Fruit fly (Drosophila melanogaster): ENCODE results near the gene yip7.

yip7 gene

DNA sequence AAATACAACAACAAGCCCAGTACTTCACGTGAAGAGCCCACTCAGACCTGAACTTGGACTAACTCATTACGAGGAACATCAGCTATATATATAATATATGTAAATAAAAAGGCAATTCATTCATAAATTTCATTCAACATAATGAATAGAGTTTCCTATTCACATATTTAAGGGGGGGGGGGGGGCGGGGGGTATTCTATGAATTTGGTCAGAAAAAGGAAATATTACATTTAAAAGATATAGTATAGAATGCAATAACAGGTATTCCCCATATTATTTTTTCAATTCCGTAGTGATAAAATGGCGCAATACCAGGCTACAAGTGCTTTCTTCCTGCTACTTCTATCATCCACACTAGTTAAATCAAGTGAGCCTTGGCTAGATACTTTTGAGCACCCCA is 1.8 kb downstream of the yip7 start, which contains the start of gene CG6462:
CG6462 (plus strand) TSS at position 301 of the 400 bp plus-strand sequence.
- no peak for TF ChIP-seq noc (tag; optimal IDR thresholded peaks at IDR 0.05)

DNA sequence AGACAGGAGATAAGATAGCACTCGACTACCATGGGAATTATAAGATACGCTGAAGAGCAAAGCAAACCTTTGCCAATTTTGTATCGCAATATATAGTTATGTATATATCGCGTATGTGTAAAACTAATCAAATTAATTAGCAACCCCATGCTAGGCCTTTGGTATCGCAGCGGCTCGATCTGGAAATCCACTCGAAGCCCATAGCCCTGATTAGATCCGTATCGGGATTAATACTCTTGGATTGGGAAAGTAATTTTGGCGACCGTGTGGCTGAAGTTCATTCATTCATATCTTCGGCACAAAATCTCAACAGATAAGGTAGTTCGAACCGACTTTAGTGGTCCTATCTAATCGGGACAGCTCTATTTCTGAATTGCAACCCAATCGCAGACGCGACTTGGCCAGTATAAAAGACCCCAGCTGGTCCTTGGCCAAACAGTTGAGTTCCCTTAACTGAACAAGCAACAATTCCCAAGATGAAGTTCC is 3.7 kb downstream of the yip7 start, which contains the start of gene Jon65Aiv:
Jon65Aiv (plus strand) TSS at position 436 of the 486 bp plus-strand sequence.
- peak; percentile 62 for TF ChIP-seq noc (tag; optimal IDR thresholded peaks at IDR 0.05)

- peak; percentile 74 for TF ChIP-seq noc (tag; optimal IDR thresholded peaks at IDR 0.05)
Observed at dm6 chr3L:6050230-6050807, 15.3 kb downstream of the yip7 start, which contains the start of gene Jon65Aiii. Jon65Aiii (plus strand) TSS chr3L:6050757.

- TF ChIP-seq noc (tag; optimal IDR thresholded peaks at IDR 0.05): peak; percentile 5
Observed at dm6 chr3L:6052021-6052420, 17.0 kb downstream of the yip7 start, which contains the start of gene Jon65Aii. Jon65Aii (plus strand) TSS chr3L:6052321.

- TF ChIP-seq noc (tag; optimal IDR thresholded peaks at IDR 0.05): peak; percentile 29
Observed at dm6 chr3L:6054343-6054742, 19.3 kb downstream of the yip7 start, which contains the start of gene Jon65Ai. Jon65Ai (minus strand) TSS chr3L:6054443.

DNA sequence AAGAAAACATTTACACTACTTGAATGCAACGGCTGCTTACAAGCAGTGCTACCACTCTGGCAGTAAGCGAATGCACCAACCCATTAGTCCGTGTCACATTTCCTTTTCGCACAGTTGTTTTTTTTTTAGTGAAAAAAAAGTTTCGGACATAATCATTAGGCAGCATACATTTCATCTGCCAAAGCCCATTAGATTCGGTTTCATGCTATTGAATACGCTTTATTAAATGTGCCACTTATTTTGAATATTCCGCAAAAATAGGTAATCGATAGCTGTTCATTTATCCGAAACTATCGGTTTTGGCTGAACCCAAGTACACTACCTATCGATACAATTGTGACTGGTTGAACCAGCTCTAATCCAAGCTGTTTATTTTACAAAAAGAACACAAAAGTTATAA is 19.8 kb downstream of the yip7 start, which contains the start of gene tant:
tant (plus strand) TSS at position 334 of the 400 bp plus-strand sequence.
- TF ChIP-seq noc (tag; optimal IDR thresholded peaks at IDR 0.05): no peak

- TF ChIP-seq noc (tag; optimal IDR thresholded peaks at IDR 0.05): no peak
Observed at dm6 chr3L:6059062-6059708, 24.2 kb downstream of the yip7 start, which contains the start of gene CG6592. CG6592 (plus strand) TSS chr3L:6059658.

- TF ChIP-seq noc (tag; optimal IDR thresholded peaks at IDR 0.05): peak; percentile 24
Observed at dm6 chr3L:6062860-6063607, 28.0 kb downstream of the yip7 start, which contains the start of gene CG10472. CG10472 (minus strand) TSS chr3L:6062910.

DNA sequence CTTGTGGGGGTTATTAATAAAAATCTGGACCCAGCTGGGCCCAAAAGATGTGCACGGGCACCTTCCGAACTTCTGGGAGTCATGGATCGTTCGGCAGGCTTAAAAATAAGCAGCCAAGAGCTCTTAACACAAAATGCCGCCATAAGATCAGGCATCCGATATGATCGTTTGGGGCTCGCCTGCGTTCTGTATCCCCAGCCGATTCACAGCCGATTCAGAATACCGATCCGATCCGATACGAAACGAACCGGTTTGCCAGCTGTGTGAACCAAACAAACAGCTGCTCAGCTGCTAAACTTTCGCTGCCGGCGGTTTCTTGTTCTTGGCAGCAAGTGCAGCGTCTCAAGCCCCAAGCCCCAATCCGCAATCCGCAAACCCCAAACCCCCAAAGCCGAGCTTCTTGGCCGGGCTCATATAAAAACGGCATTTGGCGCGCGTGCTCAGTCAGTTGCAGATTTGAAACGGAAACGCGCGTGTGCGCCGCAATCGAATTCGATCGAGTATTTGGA is 30.9 kb downstream of the yip7 start, which contains the start of gene CG42269:
CG42269 (plus strand) TSS at position 416 of the 509 bp plus-strand sequence.
- TF ChIP-seq noc (tag; optimal IDR thresholded peaks at IDR 0.05): no peak

DNA sequence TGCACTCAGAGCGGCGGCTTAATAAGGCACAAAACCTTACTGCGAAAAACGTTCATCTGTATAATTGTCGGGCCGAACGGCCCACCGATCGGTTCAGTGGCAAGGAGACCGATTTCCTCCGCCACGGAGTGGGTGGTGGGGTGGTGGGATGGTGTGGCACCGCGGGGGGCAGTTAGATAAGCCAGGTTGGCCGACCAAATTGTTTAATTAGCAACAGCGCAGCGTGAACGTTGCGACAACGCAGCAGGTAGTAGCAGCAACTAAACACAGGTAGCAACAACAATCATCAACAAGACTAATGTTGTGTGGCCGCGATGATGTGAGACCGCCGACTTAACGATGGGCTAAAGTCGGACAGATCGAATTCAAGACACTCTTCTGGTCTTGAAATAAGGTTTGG is 33.2 kb downstream of the yip7 start:
- no peak for TF ChIP-seq noc (tag; optimal IDR thresholded peaks at IDR 0.05)

dm6 chr3L:6070119-6070518 is 35.1 kb downstream of the yip7 start:
- no peak for TF ChIP-seq noc (tag; optimal IDR thresholded peaks at IDR 0.05)

DNA sequence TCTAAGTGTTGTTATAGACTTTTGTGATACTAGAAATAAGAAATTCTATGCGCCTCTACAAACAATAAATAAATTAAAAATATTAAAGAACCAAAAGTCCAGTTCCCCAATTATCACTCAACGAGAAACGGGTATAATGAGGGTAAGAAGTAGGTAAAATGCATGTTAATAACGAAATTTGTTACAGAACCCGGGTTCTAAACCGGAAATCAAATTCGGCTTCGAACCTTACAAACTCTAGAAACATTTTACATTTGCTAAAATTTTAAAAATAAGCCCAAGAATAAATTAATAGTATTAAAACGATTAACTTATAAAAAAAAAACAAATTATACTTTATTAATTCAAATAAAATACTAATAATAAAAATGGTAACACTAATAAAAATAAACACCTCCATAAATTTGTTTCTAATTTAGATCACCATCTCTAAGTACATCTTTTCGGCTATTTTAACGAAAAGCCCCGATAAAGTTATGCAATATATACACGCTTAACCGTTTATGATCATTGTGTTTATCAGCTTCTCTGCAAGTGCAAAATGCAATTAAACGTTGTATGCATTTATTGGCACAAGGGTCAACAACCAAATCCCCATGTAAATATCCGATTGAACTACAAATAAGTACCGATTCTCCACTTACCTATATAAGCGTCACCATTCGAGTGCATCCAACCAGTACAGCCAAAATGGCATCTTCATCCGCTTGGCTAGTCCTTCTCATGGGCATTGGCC is 36.6 kb downstream of the yip7 start, which contains the start of gene CG6602:
CG6602 (plus strand) TSS at position 686 of the 736 bp plus-strand sequence.
- no peak for TF ChIP-seq noc (tag; optimal IDR thresholded peaks at IDR 0.05)

- TF ChIP-seq noc (tag; optimal IDR thresholded peaks at IDR 0.05): peak; percentile 60
Observed at dm6 chr3L:6074975-6075692, 40.1 kb downstream of the yip7 start, which contains the start of the genes CG13295 and CG6610. CG13295 (minus strand) TSS chr3L:6075245. CG6610 (plus strand) TSS chr3L:6075536.

- TF ChIP-seq noc (tag; optimal IDR thresholded peaks at IDR 0.05): no peak
Observed at dm6 chr3L:6076429-6076828, 41.4 kb downstream of the yip7 start, which contains the start of gene ssp6. ssp6 (plus strand) TSS chr3L:6076722.

Data from whole organism, larva.